Fruit fly (Drosophila melanogaster) whole organism, embryonic: Measurements from ENCODE around the gene CG6067.
A peak's percentile ranks its signal among the peaks of the same experiment; 100 is the strongest.

ENCODE experiments used
- BEAF-32 ChIP-seq: fragments of 200-800 bp; sonication (Bioruptor generic); optimal IDR thresholded peaks from 3 replicates; lab custom pipeline; 2017; ENCODE audit warnings: missing biosample characterization, missing genetic modification characterization, mild to moderate bottlenecking, moderate library complexity, missing genetic modification reagents
- CG11085 ChIP-seq: fragments of 200-800 bp; sonication (Bioruptor generic); IDR thresholded peaks from 2 replicates; pipeline ENCODE4 v1.3.6; 2022; ENCODE audit warnings: missing biosample characterization, missing genetic modification characterization
- CG11093 ChIP-seq: fragments of 200-800 bp; sonication (Bioruptor generic); IDR thresholded peaks from 3 replicates; pipeline ENCODE4 v1.3.6; 2022; ENCODE audit warnings: missing biosample characterization, missing genetic modification characterization
- CG11247 ChIP-seq: fragments of 200-800 bp; sonication (Bioruptor generic); IDR thresholded peaks from 2 replicates; pipeline ENCODE4 v1.3.6; 2022; ENCODE audit warnings: missing biosample characterization, missing genetic modification characterization
- CG11695 ChIP-seq: fragments of 200-800 bp; sonication (Bioruptor generic); IDR thresholded peaks from 3 replicates; pipeline ENCODE4 v1.3.6; 2022; ENCODE audit warnings: missing biosample characterization, missing genetic modification characterization
- CG12155 ChIP-seq: fragments of 200-800 bp; sonication (Bioruptor generic); optimal IDR thresholded peaks from 3 replicates; lab custom pipeline; 2016; ENCODE audit warnings: missing biosample characterization, missing genetic modification characterization
- CG13624 ChIP-seq: fragments of 200-800 bp; sonication (Bioruptor generic); optimal IDR thresholded peaks from 2 replicates; lab custom pipeline; 2016; ENCODE audit warnings: missing biosample characterization, missing genetic modification characterization
- CG15601 ChIP-seq: fragments of 200-800 bp; sonication (Bioruptor generic); optimal IDR thresholded peaks from 3 replicates; lab custom pipeline; 2019; ENCODE audit warnings: missing biosample characterization, mild to moderate bottlenecking, missing genetic modification characterization, moderate library complexity
- CG2712 ChIP-seq: fragments of 200-800 bp; optimal IDR thresholded peaks from 3 replicates; lab custom pipeline; 2019; ENCODE audit warnings: missing biosample characterization, mild to moderate bottlenecking, missing genetic modification characterization, moderate library complexity
- CG2889 ChIP-seq: fragments of 200-800 bp; sonication (Bioruptor generic); IDR thresholded peaks from 3 replicates; pipeline ENCODE4 v1.3.6; 2022; ENCODE audit warnings: missing biosample characterization, missing genetic modification characterization
- CG32532 ChIP-seq: fragments of 200-800 bp; sonication (Bioruptor generic); IDR thresholded peaks from 2 replicates; pipeline ENCODE4 v1.3.6; 2022; ENCODE audit warnings: missing biosample characterization, missing genetic modification characterization
- CG33213 ChIP-seq: fragments of 200-800 bp; sonication (Bioruptor generic); optimal IDR thresholded peaks from 3 replicates; lab custom pipeline; 2016; ENCODE audit warnings: missing biosample characterization, missing genetic modification characterization
- CG33557 ChIP-seq: fragments of 200-800 bp; sonication (Bioruptor generic); optimal IDR thresholded peaks from 2 replicates; lab custom pipeline; 2019; ENCODE audit warnings: missing biosample characterization, mild to moderate bottlenecking, missing genetic modification characterization, moderate library complexity
- CG3726 ChIP-seq: fragments of 200-800 bp; sonication (Bioruptor generic); IDR thresholded peaks from 3 replicates; pipeline ENCODE4, ENCODE4 v1.3.6; 2022; ENCODE audit warnings: missing biosample characterization, missing genetic modification characterization
- CG4328 ChIP-seq: fragments of 200-800 bp; sonication (Bioruptor generic); optimal IDR thresholded peaks from 3 replicates; lab custom pipeline; 2017; ENCODE audit warnings: missing biosample characterization, missing genetic modification reagents, missing genetic modification characterization
- CG4404 ChIP-seq: fragments of 200-800 bp; sonication (Bioruptor generic); IDR thresholded peaks from 2 replicates; pipeline ENCODE4 v1.3.6; 2022; ENCODE audit warnings: missing biosample characterization, missing genetic modification characterization
- CG5245 ChIP-seq: fragments of 200-800 bp; sonication (Bioruptor generic); optimal IDR thresholded peaks from 3 replicates; lab custom pipeline; 2016; ENCODE audit warnings: missing biosample characterization, missing genetic modification characterization
- CG6765 ChIP-seq: fragments of 200-800 bp; sonication (Bioruptor generic); optimal IDR thresholded peaks from 3 replicates; lab custom pipeline; 2017; ENCODE audit warnings: missing biosample characterization, mild to moderate bottlenecking, missing genetic modification characterization
- CG6813 ChIP-seq: fragments of 200-800 bp; sonication (Bioruptor generic); optimal IDR thresholded peaks from 2 replicates; lab custom pipeline; 2017; ENCODE audit warnings: missing biosample characterization, missing genetic modification characterization, mild to moderate bottlenecking, moderate library complexity, missing genetic modification reagents
- CG9437 ChIP-seq: fragments of 200-800 bp; sonication (Bioruptor generic); optimal IDR thresholded peaks from 2 replicates; lab custom pipeline; 2018; ENCODE audit warnings: missing biosample characterization, mild to moderate bottlenecking, missing genetic modification characterization
- Ets65A ChIP-seq: fragments of 200-800 bp; sonication (Bioruptor generic); peaks from one replicate; lab custom pipeline; 2016; ENCODE audit warnings: missing biosample characterization, missing genetic modification characterization
- H15 ChIP-seq: fragments of 200-800 bp; sonication (Bioruptor generic); IDR thresholded peaks from 3 replicates; pipeline ENCODE4 v1.3.6; 2022; ENCODE audit warnings: missing biosample characterization, missing genetic modification characterization
- H2.0 ChIP-seq: fragments of 200-800 bp; sonication (Bioruptor generic); IDR thresholded peaks from 2 replicates; pipeline ENCODE4 v1.3.6; 2022; ENCODE audit warnings: missing biosample characterization, missing genetic modification characterization
- HHEX ChIP-seq: fragments of 200-800 bp; sonication (Bioruptor generic); optimal IDR thresholded peaks from 3 replicates; lab custom pipeline; 2017; ENCODE audit warnings: missing biosample characterization, mild to moderate bottlenecking, missing genetic modification characterization, missing genetic modification reagents
- Hand ChIP-seq: fragments of 200-800 bp; sonication (Bioruptor generic); optimal IDR thresholded peaks from 2 replicates; lab custom pipeline; 2017; ENCODE audit warnings: mild to moderate bottlenecking, missing biosample characterization, missing genetic modification reagents, missing genetic modification characterization
- Hey ChIP-seq: fragments of 200-800 bp; sonication (Bioruptor generic); optimal IDR thresholded peaks from 3 replicates; lab custom pipeline; 2018; ENCODE audit warnings: missing biosample characterization, mild to moderate bottlenecking, missing genetic modification characterization
- Lim3 ChIP-seq: fragments of 200-800 bp; sonication (Bioruptor generic); IDR thresholded peaks from 2 replicates; pipeline ENCODE4 v1.3.6; 2022; ENCODE audit warnings: missing biosample characterization, missing genetic modification characterization
- Lpt ChIP-seq: fragments of >200 bp; optimal IDR thresholded peaks from 2 replicates; lab custom pipeline; 2018; ENCODE audit warnings: missing biosample characterization, missing genetic modification characterization
- NK7.1 ChIP-seq: fragments of 200-800 bp; sonication (Bioruptor generic); optimal IDR thresholded peaks from 3 replicates; lab custom pipeline; 2016; ENCODE audit warnings: missing biosample characterization, missing genetic modification characterization
- Ravus ChIP-seq: fragments of 200-800 bp; sonication (Bioruptor generic); IDR thresholded peaks from 2 replicates; pipeline ENCODE4 v1.3.6; 2022; ENCODE audit warnings: missing biosample characterization, missing genetic modification characterization
- Rfx ChIP-seq: fragments of 200-800 bp; sonication (Bioruptor generic); IDR thresholded peaks from 2 replicates; pipeline ENCODE4 v1.3.6; 2022; ENCODE audit warnings: missing biosample characterization, missing genetic modification characterization
- YL-1 ChIP-seq: fragments of 200-800 bp; sonication (Bioruptor generic); optimal IDR thresholded peaks from 3 replicates; lab custom pipeline; 2017; ENCODE audit warnings: missing biosample characterization, mild to moderate bottlenecking, missing genetic modification characterization
- ac ChIP-seq: fragments of 200-800 bp; sonication (Bioruptor generic); optimal IDR thresholded peaks from 3 replicates; lab custom pipeline; 2017; ENCODE audit warnings: missing biosample characterization, mild to moderate bottlenecking, missing genetic modification characterization
- ap ChIP-seq: fragments of 200-800 bp; sonication (Bioruptor generic); IDR thresholded peaks from 2 replicates; pipeline ENCODE4 v1.3.6; 2022; ENCODE audit warnings: missing biosample characterization, missing genetic modification characterization
- az2 ChIP-seq: fragments of 200-800 bp; sonication (Bioruptor generic); optimal IDR thresholded peaks from 3 replicates; lab custom pipeline; 2016; ENCODE audit warnings: missing biosample characterization, missing genetic modification characterization
- bigmax ChIP-seq: fragments of 200-800 bp; sonication (Bioruptor generic); optimal IDR thresholded peaks from 2 replicates; lab custom pipeline; 2018; ENCODE audit warnings: missing biosample characterization, mild to moderate bottlenecking, missing genetic modification characterization
- btn ChIP-seq: fragments of 200-800 bp; sonication (Bioruptor generic); optimal IDR thresholded peaks from 2 replicates; lab custom pipeline; 2016; ENCODE audit warnings: missing biosample characterization, missing genetic modification characterization
- cg ChIP-seq: fragments of 200-800 bp; sonication (Bioruptor generic); optimal IDR thresholded peaks from 3 replicates; lab custom pipeline; 2019; ENCODE audit warnings: missing biosample characterization, mild to moderate bottlenecking, missing genetic modification characterization, moderate library complexity
- chif ChIP-seq, 2 experiments: fragments of 200-800 bp; sonication (Bioruptor generic); optimal IDR thresholded peaks; 3 replicates each; lab custom pipeline; 2016; ENCODE audit warnings: missing biosample characterization in 2 of 2, missing genetic modification characterization in 2 of 2
- dmrt11E ChIP-seq: fragments of 200-800 bp; sonication (Bioruptor generic); optimal IDR thresholded peaks from 3 replicates; lab custom pipeline; 2018; ENCODE audit warnings: missing biosample characterization, mild to moderate bottlenecking, missing genetic modification characterization, moderate library complexity
- her ChIP-seq: fragments of 200-800 bp; sonication (Bioruptor generic); optimal IDR thresholded peaks from 2 replicates; lab custom pipeline; 2016; ENCODE audit warnings: missing biosample characterization, missing genetic modification characterization
- ind ChIP-seq: fragments of 200-800 bp; sonication (Bioruptor generic); optimal IDR thresholded peaks from 3 replicates; lab custom pipeline; 2016; ENCODE audit warnings: missing biosample characterization, missing genetic modification characterization
- kay ChIP-seq: fragments of 200-800 bp; sonication (Bioruptor generic); optimal IDR thresholded peaks from 2 replicates; lab custom pipeline; 2016; ENCODE audit warnings: missing biosample characterization, missing genetic modification characterization
- ken ChIP-seq: fragments of 200-800 bp; sonication (Bioruptor generic); IDR thresholded peaks from 3 replicates; pipeline ENCODE4 v1.3.6; 2022; ENCODE audit warnings: missing biosample characterization, missing genetic modification characterization
- lab ChIP-seq: fragments of 200-800 bp; sonication (Bioruptor generic); optimal IDR thresholded peaks from 3 replicates; lab custom pipeline; 2017; ENCODE audit warnings: missing biosample characterization, missing genetic modification characterization, mild to moderate bottlenecking, moderate library complexity, missing genetic modification reagents
- lola ChIP-seq, 3 experiments: fragments of >200 bp in 2 of 3; fragments of 200-800 bp in 1 of 3; sonication (Bioruptor generic) in 1 of 3; optimal IDR thresholded peaks; 2 replicates each; lab custom pipeline; 2017 to 2019; ENCODE audit warnings: missing biosample characterization in 3 of 3, missing genetic modification characterization in 3 of 3, mild to moderate bottlenecking in 1 of 3, moderate library complexity in 1 of 3
- p53 ChIP-seq: fragments of 200-800 bp; sonication (Bioruptor generic); optimal IDR thresholded peaks from 2 replicates; lab custom pipeline; 2016; ENCODE audit warnings: missing biosample characterization, missing genetic modification characterization
- row ChIP-seq: fragments of 200-800 bp; sonication (Bioruptor generic); IDR thresholded peaks from 3 replicates; pipeline ENCODE4 v1.3.6; 2022; ENCODE audit warnings: missing biosample characterization, missing genetic modification characterization
- salm ChIP-seq: fragments of 200-800 bp; sonication (Bioruptor generic); optimal IDR thresholded peaks from 2 replicates; lab custom pipeline; 2018; ENCODE audit warnings: missing biosample characterization, mild to moderate bottlenecking, missing genetic modification characterization
- tin ChIP-seq: fragments of 200-800 bp; sonication (Bioruptor generic); optimal IDR thresholded peaks from 3 replicates; lab custom pipeline; 2016; ENCODE audit warnings: missing biosample characterization, missing genetic modification characterization
- tup ChIP-seq: fragments of 200-800 bp; sonication (Bioruptor generic); optimal IDR thresholded peaks from 2 replicates; lab custom pipeline; 2016; ENCODE audit warnings: missing biosample characterization, mild to moderate bottlenecking, missing genetic modification characterization, moderate library complexity
- zf30C ChIP-seq: fragments of 200-800 bp; sonication (Bioruptor generic); optimal IDR thresholded peaks from 3 replicates; lab custom pipeline; 2018; ENCODE audit warnings: missing biosample characterization, mild to moderate bottlenecking, missing genetic modification characterization

Gene CG6067

dm6 chrX:5907916-5908315 is 47.5 kb upstream of the CG6067 start, which contains the start of gene CG12236 (continued):
- peak; percentile 56 for TF ChIP-seq her (GFP tag; lab: Kevin White, UChicago)
- TF ChIP-seq CG11247 (GFP tag; lab: Robert Waterston, UW): peak; percentile 49; the same call in 1 of the 2 replicates
- no peak for TF ChIP-seq cg (GFP tag; lab: Kevin White, UChicago)
- no peak for TF ChIP-seq btn (GFP tag; lab: Kevin White, UChicago)
- peak; percentile 94 for TF ChIP-seq YL-1
- TF ChIP-seq BEAF-32 (GFP tag; lab: Kevin White, UChicago): peak; percentile 54
- peak; percentile 51 for TF ChIP-seq CG13624 (GFP tag; lab: Kevin White, UChicago)
- TF ChIP-seq CG6765 (GFP tag; lab: Kevin White, UChicago): peak; percentile 55
- no peak for TF ChIP-seq lola (GFP tag; optimal IDR thresholded peaks at IDR 0.05; lab: Kevin White, UChicago)
- TF ChIP-seq Hand (GFP tag; lab: Kevin White, UChicago): no peak
- TF ChIP-seq ken (GFP tag; lab: Robert Waterston, UW): peak; percentile 47; the same call in 1 of the 3 replicates
- TF ChIP-seq row (GFP tag; lab: Robert Waterston, UW): peak; percentile 32; the same call in 1 of the 3 replicates
- peak; percentile 14 for TF ChIP-seq CG6813 (GFP tag; lab: Kevin White, UChicago)
- TF ChIP-seq Lim3 (GFP tag; lab: Robert Waterston, UW): no peak
- peak; percentile 82 for TF ChIP-seq Rfx (GFP tag; lab: Robert Waterston, UW)
- TF ChIP-seq H2.0 (GFP tag; lab: Robert Waterston, UW): 0 out of 2 replicates have a peak, but pooled peaks have one; percentile 12
- TF ChIP-seq CG4328: peak; percentile 16
- no peak for TF ChIP-seq tup (GFP tag; lab: Kevin White, UChicago)
- TF ChIP-seq kay (GFP tag; lab: Kevin White, UChicago): no peak
- TF ChIP-seq Hey (tag; lab: Kevin White, UChicago): no peak
- peak; percentile 69 for TF ChIP-seq CG32532
- no peak for TF ChIP-seq ap (GFP tag; lab: Robert Waterston, UW)
- no peak for TF ChIP-seq H15 (GFP tag; lab: Robert Waterston, UW)
- no peak for TF ChIP-seq CG11695
- TF ChIP-seq tin (GFP tag; lab: Kevin White, UChicago): peak; percentile 42
- peak; percentile 33 for TF ChIP-seq CG15601 (tag; lab: Kevin White, UChicago)
- TF ChIP-seq HHEX (GFP tag; lab: Kevin White, UChicago): peak; percentile 62
- TF ChIP-seq chif (GFP tag; optimal IDR thresholded peaks at IDR 0.05; lab: Kevin White, UChicago): peak in 1 of 2 experiments; percentile 25
- TF ChIP-seq lab: peak; percentile 71
- TF ChIP-seq CG3726 (GFP tag; lab: Robert Waterston, UW): no peak
- no peak for TF ChIP-seq Lpt (GFP tag; lab: Kevin White, UChicago)
- no peak for TF ChIP-seq CG2889 (GFP tag; lab: Robert Waterston, UW)
- TF ChIP-seq CG2712: peak; percentile 61
- TF ChIP-seq CG33557: no peak
- peak; percentile 36 for TF ChIP-seq NK7.1 (GFP tag; lab: Kevin White, UChicago)
- TF ChIP-seq CG12155: peak; percentile 20
- TF ChIP-seq ac: no peak
- TF ChIP-seq CG5245 (GFP tag; lab: Kevin White, UChicago): peak; percentile 43
- TF ChIP-seq CG33213 (GFP tag; lab: Kevin White, UChicago): peak; percentile 67
- no peak for TF ChIP-seq az2 (GFP tag; lab: Kevin White, UChicago)
- no peak for TF ChIP-seq salm (tag; lab: Kevin White, UChicago)
- TF ChIP-seq dmrt11E (tag; lab: Kevin White, UChicago): peak; percentile 29
- peak; percentile 44; the same call in 1 of the 2 replicates for TF ChIP-seq CG11085 (GFP tag; lab: Robert Waterston, UW)
- peak; percentile 95 for TF ChIP-seq Ets65A (GFP tag; lab: Kevin White, UChicago)
- peak; percentile 10 for TF ChIP-seq zf30C (GFP tag; lab: Kevin White, UChicago)
- peak; percentile 39 for TF ChIP-seq bigmax (GFP tag; lab: Kevin White, UChicago)
- TF ChIP-seq ind (GFP tag; lab: Kevin White, UChicago): peak; percentile 31
- TF ChIP-seq CG9437 (GFP tag; lab: Kevin White, UChicago): no peak
- no peak for TF ChIP-seq Ravus (GFP tag; lab: Robert Waterston, UW)
- TF ChIP-seq CG11093: no peak
- TF ChIP-seq CG4404 (GFP tag; lab: Robert Waterston, UW): no peak
- TF ChIP-seq p53 (GFP tag; lab: Kevin White, UChicago): peak; percentile 40
